Worm (Caenorhabditis elegans): ENCODE data around the gene K06B4.15.
"Not testable (repeated sequence)": the region's sequence is repeated elsewhere in the genome, so short reads cannot be mapped to it uniquely, and the experiment has no call there.

- TF ChIP-seq ama-1 (optimal IDR thresholded peaks at IDR 0.05); sea-1 (GFP tag; conservative IDR thresholded peaks at IDR 0.05); ceh-36 (tag; optimal IDR thresholded peaks at IDR 0.05); hmg-4 (GFP tag; optimal IDR thresholded peaks at IDR 0.05); scrt-1 (GFP tag; IDR thresholded peaks at IDR 0.05); hmbx-1 (tag; optimal IDR thresholded peaks at IDR 0.05); aly-1 (tag; optimal IDR thresholded peaks at IDR 0.05); pes-1 (GFP tag; IDR thresholded peaks at IDR 0.05); tra-4 (tag; optimal IDR thresholded peaks at IDR 0.05); B0310.2 (tag; optimal IDR thresholded peaks at IDR 0.05): not testable (repeated sequence)
Observed at ce11 chrV:15647536-15648085, 22.6 kb upstream of the K06B4.15 start, which contains the start of the genes C55A1.7 and C55A1.6.

Measured in whole organism, early embryonic.